Worm (Caenorhabditis elegans) whole organism, young adult: Measurements from ENCODE around the gene srv-24.

Experiments
- F52B5.7 ChIP-seq: sonication (generic microtip); optimal IDR thresholded peaks from 2 replicates; lab custom pipeline; 2016; ENCODE audit warnings: mild to moderate bottlenecking, missing genetic modification characterization, missing compliant biosample characterization
- efl-1 ChIP-seq: fragments of 150-350 bp; optimal IDR thresholded peaks from 2 replicates; lab custom pipeline; 2014; ENCODE audit warnings: missing biosample characterization, missing genetic modification reagents, missing genetic modification characterization
- unc-62 ChIP-seq: fragments of 150-350 bp; optimal IDR thresholded peaks from 2 replicates; lab custom pipeline; 2014; ENCODE audit warnings: missing biosample characterization, missing genetic modification reagents, missing genetic modification characterization

ce11 chrIV:6239993-6240392 lies 50.6 kb downstream of the srv-24 start, which contains the start of gene F58F9.9:
- no peak for TF ChIP-seq unc-62 (GFP tag; lab: Kevin White, UChicago)
- TF ChIP-seq F52B5.7 (tag; lab: Kevin White, UChicago) = no peak
- TF ChIP-seq efl-1 = no peak
